Fruit fly (Drosophila melanogaster) whole organism, adult: ENCODE results near the gene Ptp61F.
A peak's percentile ranks its signal among the peaks of the same experiment; 100 is the strongest.

ENCODE experiments used
- CG11617 ChIP-seq: fragments of 200-800 bp; sonication (Bioruptor generic); optimal IDR thresholded peaks from 2 replicates; lab custom pipeline; 2017; ENCODE audit warnings: mild to moderate bottlenecking, missing biosample characterization, missing genetic modification reagents, missing genetic modification characterization
- CG12768 ChIP-seq: fragments of 200-800 bp; sonication (Bioruptor generic); optimal IDR thresholded peaks from 2 replicates; lab custom pipeline; 2017; ENCODE audit warnings: missing biosample characterization, missing genetic modification characterization, mild to moderate bottlenecking, moderate library complexity, missing genetic modification reagents
- CG14711 ChIP-seq: fragments of 200-800 bp; sonication (Bioruptor generic); optimal IDR thresholded peaks from 2 replicates; lab custom pipeline; 2018; ENCODE audit warnings: missing biosample characterization, mild to moderate bottlenecking, missing genetic modification characterization, moderate library complexity
- CG1620 ChIP-seq: fragments of 200-800 bp; sonication (Bioruptor generic); optimal IDR thresholded peaks from 2 replicates; lab custom pipeline; 2016; ENCODE audit warnings: missing biosample characterization, missing genetic modification characterization
- CG33017 ChIP-seq: fragments of 200-800 bp; sonication (Bioruptor generic); optimal IDR thresholded peaks from 2 replicates; lab custom pipeline; 2018; ENCODE audit warnings: missing biosample characterization, mild to moderate bottlenecking, missing genetic modification characterization, moderate library complexity
- CG5204 ChIP-seq: fragments of 200-800 bp; sonication (Bioruptor generic); optimal IDR thresholded peaks from 2 replicates; lab custom pipeline; 2016; ENCODE audit warnings: missing biosample characterization, missing genetic modification characterization
- CG7045 ChIP-seq: fragments of 200-800 bp; sonication (Bioruptor generic); optimal IDR thresholded peaks from 2 replicates; lab custom pipeline; 2017; ENCODE audit warnings: missing biosample characterization, mild to moderate bottlenecking, missing genetic modification characterization
- CG7101 ChIP-seq: fragments of 200-800 bp; sonication (Bioruptor generic); optimal IDR thresholded peaks from 2 replicates; lab custom pipeline; 2018; ENCODE audit warnings: missing biosample characterization, mild to moderate bottlenecking, missing genetic modification characterization, moderate library complexity
- Clk ChIP-seq: fragments of 200-800 bp; sonication (Bioruptor generic); optimal IDR thresholded peaks from 2 replicates; lab custom pipeline; 2017; ENCODE audit warnings: missing biosample characterization, missing genetic modification characterization
- Crg-1 ChIP-seq: fragments of 200-800 bp; sonication (Bioruptor generic); optimal IDR thresholded peaks from 2 replicates; lab custom pipeline; 2016; ENCODE audit warnings: missing biosample characterization, missing genetic modification characterization
- Hr96 ChIP-seq: fragments of 200-800 bp; sonication (Bioruptor generic); optimal IDR thresholded peaks from 2 replicates; lab custom pipeline; 2016; ENCODE audit warnings: missing biosample characterization, missing genetic modification characterization
- Mnt ChIP-seq: fragments of 200-800 bp; sonication (Bioruptor generic); optimal IDR thresholded peaks from 2 replicates; lab custom pipeline; 2016; ENCODE audit warnings: missing biosample characterization, mild to moderate bottlenecking, missing genetic modification characterization
- bab1 ChIP-seq: fragments of 200-800 bp; sonication (Bioruptor generic); optimal IDR thresholded peaks from 3 replicates; lab custom pipeline; 2019; ENCODE audit warnings: missing biosample characterization, mild to moderate bottlenecking, missing genetic modification characterization, moderate library complexity
- cic ChIP-seq: fragments of 200-800 bp; sonication (Bioruptor generic); optimal IDR thresholded peaks from 2 replicates; lab custom pipeline; 2017; ENCODE audit warnings: missing biosample characterization, mild to moderate bottlenecking, missing genetic modification characterization, moderate library complexity
- cnc ChIP-seq, 2 experiments: fragments of >200 bp; optimal IDR thresholded peaks; 2 replicates each; lab custom pipeline; 2017
- kay ChIP-seq: fragments of 200-800 bp; sonication (Bioruptor generic); peaks from one replicate; lab custom pipeline; 2016; ENCODE audit warnings: missing biosample characterization, missing genetic modification characterization, borderline replicate concordance
- ovo ChIP-seq: fragments of 200-800 bp; sonication (Bioruptor generic); optimal IDR thresholded peaks from 2 replicates; lab custom pipeline; 2016; ENCODE audit warnings: missing biosample characterization, missing genetic modification characterization
- pad ChIP-seq: fragments of 200-800 bp; sonication (Bioruptor generic); optimal IDR thresholded peaks from 3 replicates; lab custom pipeline; 2017; ENCODE audit warnings: missing biosample characterization, missing genetic modification characterization, mild to moderate bottlenecking, moderate library complexity, missing genetic modification reagents
- tj ChIP-seq: fragments of 200-800 bp; sonication (Bioruptor generic); optimal IDR thresholded peaks from 3 replicates; lab custom pipeline; 2017; ENCODE audit warnings: missing biosample characterization, mild to moderate bottlenecking, missing genetic modification characterization, moderate library complexity
- toe ChIP-seq: fragments of 200-800 bp; sonication (Bioruptor generic); optimal IDR thresholded peaks from 2 replicates; lab custom pipeline; 2016; ENCODE audit warnings: missing biosample characterization, missing genetic modification characterization

Gene Ptp61F

dm6 chr3L:1475157-1475556 is at the start of gene Ptp61F:
TSS of gene Ptp61F (minus strand) at chr3L:1475257.
- TF ChIP-seq bab1 (GFP tag; lab: Kevin White, UChicago) (no peak), CG14711 (tag; lab: Kevin White, UChicago) (no peak), cnc (optimal IDR thresholded peaks at IDR 0.05; lab: Kevin White, UChicago) (no peak), CG33017 (tag; lab: Kevin White, UChicago) (no peak), kay (GFP tag; lab: Kevin White, UChicago) (no peak), toe (GFP tag; lab: Kevin White, UChicago) (no peak), Mnt (GFP tag; lab: Kevin White, UChicago) (no peak), Crg-1 (GFP tag; lab: Kevin White, UChicago) (no peak)

dm6 chr3L:1518715-1519603 is 43.9 kb upstream of the Ptp61F start:
- TF ChIP-seq Hr96 (GFP tag; lab: Kevin White, UChicago) (no peak), CG11617 (GFP tag; lab: Kevin White, UChicago) (no peak), CG7101 (tag; lab: Kevin White, UChicago) (no peak), tj (GFP tag; lab: Kevin White, UChicago) (peak; percentile 97), Crg-1 (GFP tag; lab: Kevin White, UChicago) (no peak), bab1 (GFP tag; lab: Kevin White, UChicago) (peak; percentile 58), CG33017 (tag; lab: Kevin White, UChicago) (no peak), Mnt (GFP tag; lab: Kevin White, UChicago) (no peak), CG12768 (GFP tag; lab: Kevin White, UChicago) (no peak), ovo (GFP tag; lab: Kevin White, UChicago) (no peak), cic (GFP tag; lab: Kevin White, UChicago) (no peak)

- TF ChIP-seq CG11617 (GFP tag; lab: Kevin White, UChicago) (peak; percentile 62), CG12768 (GFP tag; lab: Kevin White, UChicago) (no peak), toe (GFP tag; lab: Kevin White, UChicago) (peak; percentile 55), bab1 (GFP tag; lab: Kevin White, UChicago) (peak; percentile 3), Clk (GFP tag; lab: Kevin White, UChicago) (peak; percentile 61), cnc (optimal IDR thresholded peaks at IDR 0.05; lab: Kevin White, UChicago) (no peak), CG7045 (no peak), tj (GFP tag; lab: Kevin White, UChicago) (peak; percentile 13), ovo (GFP tag; lab: Kevin White, UChicago) (peak; percentile 65), CG33017 (tag; lab: Kevin White, UChicago) (no peak), Hr96 (GFP tag; lab: Kevin White, UChicago) (peak; percentile 68), CG5204 (GFP tag; lab: Kevin White, UChicago) (peak; percentile 65), Mnt (GFP tag; lab: Kevin White, UChicago) (peak; percentile 50), cic (GFP tag; lab: Kevin White, UChicago) (no peak), CG1620 (GFP tag; lab: Kevin White, UChicago) (peak; percentile 81), CG7101 (tag; lab: Kevin White, UChicago) (peak; percentile 60), Crg-1 (GFP tag; lab: Kevin White, UChicago) (peak; percentile 75), CG14711 (tag; lab: Kevin White, UChicago) (peak; percentile 99), pad (peak; percentile 98)
Measured at dm6 chr3L:1517274-1518047, 42.4 kb upstream of the Ptp61F start.

dm6 chr3L:1516631-1517273 is 41.7 kb upstream of the Ptp61F start, which contains the start of gene cue:
TSS of gene cue (minus strand) at chr3L:1517271.
- TF ChIP-seq Crg-1 (GFP tag; lab: Kevin White, UChicago), result no peak
- TF ChIP-seq ovo (GFP tag; lab: Kevin White, UChicago), result peak; percentile 24
- no peak for TF ChIP-seq CG33017 (tag; lab: Kevin White, UChicago)
- TF ChIP-seq Hr96 (GFP tag; lab: Kevin White, UChicago), result no peak
- peak; percentile 0 for TF ChIP-seq toe (GFP tag; lab: Kevin White, UChicago)
- no peak for TF ChIP-seq cnc (optimal IDR thresholded peaks at IDR 0.05; lab: Kevin White, UChicago)
- peak; percentile 74 for TF ChIP-seq CG14711 (tag; lab: Kevin White, UChicago)
- TF ChIP-seq CG5204 (GFP tag; lab: Kevin White, UChicago), result no peak
- TF ChIP-seq kay (GFP tag; lab: Kevin White, UChicago), result no peak
- no peak for TF ChIP-seq CG7101 (tag; lab: Kevin White, UChicago)
- no peak for TF ChIP-seq bab1 (GFP tag; lab: Kevin White, UChicago)
- no peak for TF ChIP-seq CG1620 (GFP tag; lab: Kevin White, UChicago)
- no peak for TF ChIP-seq cic (GFP tag; lab: Kevin White, UChicago)
- peak; percentile 13 for TF ChIP-seq CG12768 (GFP tag; lab: Kevin White, UChicago)
- peak; percentile 43 for TF ChIP-seq tj (GFP tag; lab: Kevin White, UChicago)
- TF ChIP-seq Clk (GFP tag; lab: Kevin White, UChicago), result no peak
- no peak for TF ChIP-seq CG7045
- no peak for TF ChIP-seq CG11617 (GFP tag; lab: Kevin White, UChicago)
- TF ChIP-seq Mnt (GFP tag; lab: Kevin White, UChicago), result no peak
- no peak for TF ChIP-seq pad
